Worm (Caenorhabditis elegans) whole organism, late embryonic: Measurements from ENCODE around the gene F27D9.13.

ENCODE experiments used
- F13H6.1 ChIP-seq: sonication (generic microtip); optimal IDR thresholded peaks from 2 replicates; lab custom pipeline; 2016; ENCODE audit warnings: missing genetic modification characterization, missing compliant biosample characterization
- fkh-10 ChIP-seq: fragments of 150-350 bp; optimal IDR thresholded peaks from 2 replicates; lab custom pipeline; 2014; ENCODE audit warnings: missing biosample characterization, missing genetic modification reagents, missing genetic modification characterization
- hlh-30 ChIP-seq: sonication (generic microtip); optimal IDR thresholded peaks from 2 replicates; lab custom pipeline; 2017; ENCODE audit warnings: antibody characterized with exemption, missing genetic modification characterization, missing compliant biosample characterization; ENCODE audit not compliant: insufficient read depth

DNA sequence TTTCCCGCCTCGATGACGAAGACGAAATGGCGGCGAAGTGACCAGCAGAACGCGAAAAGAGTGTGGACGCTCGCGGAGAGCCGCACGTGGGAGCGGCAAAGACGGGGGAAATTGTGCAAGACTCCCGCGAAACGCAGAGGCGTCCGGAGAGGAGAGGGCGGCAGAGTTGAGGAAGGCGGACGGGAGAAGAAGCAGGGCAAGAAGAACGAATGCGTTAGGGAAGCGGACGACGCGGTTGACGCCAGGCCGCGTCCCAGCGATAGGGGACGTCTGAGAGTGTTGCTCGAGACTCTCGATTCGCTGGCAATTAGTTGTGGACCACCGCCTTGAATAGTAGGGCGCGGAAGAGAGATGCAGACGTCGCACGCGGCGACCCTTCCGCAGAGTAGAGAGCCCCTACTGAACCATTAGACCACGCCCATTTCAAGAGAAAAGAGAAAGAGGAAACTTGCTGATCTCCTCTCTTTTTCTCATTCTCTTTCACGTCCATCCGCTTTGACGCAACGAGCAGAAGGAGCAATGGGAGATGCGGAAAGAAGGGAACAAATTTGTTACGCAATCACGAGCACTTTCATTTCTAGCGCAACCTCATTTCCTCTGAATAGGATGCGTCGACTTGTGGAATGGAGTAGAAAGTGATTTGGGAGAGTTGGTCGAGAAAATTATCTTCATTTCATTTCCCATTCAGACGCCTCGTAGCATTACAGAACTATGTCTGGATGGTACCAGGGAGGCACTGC lies 15.9 kb downstream of the F27D9.13 start:
- TF ChIP-seq fkh-10 (GFP tag; lab: Kevin White, UChicago) (peak; percentile 5), hlh-30 (tag; lab: Kevin White, UChicago) (peak; percentile 17), F13H6.1 (tag; lab: Kevin White, UChicago) (peak; percentile 45)
